Fruit fly (Drosophila melanogaster): Measurements from ENCODE around the gene CG5281.

The CG5281 gene

DNA sequence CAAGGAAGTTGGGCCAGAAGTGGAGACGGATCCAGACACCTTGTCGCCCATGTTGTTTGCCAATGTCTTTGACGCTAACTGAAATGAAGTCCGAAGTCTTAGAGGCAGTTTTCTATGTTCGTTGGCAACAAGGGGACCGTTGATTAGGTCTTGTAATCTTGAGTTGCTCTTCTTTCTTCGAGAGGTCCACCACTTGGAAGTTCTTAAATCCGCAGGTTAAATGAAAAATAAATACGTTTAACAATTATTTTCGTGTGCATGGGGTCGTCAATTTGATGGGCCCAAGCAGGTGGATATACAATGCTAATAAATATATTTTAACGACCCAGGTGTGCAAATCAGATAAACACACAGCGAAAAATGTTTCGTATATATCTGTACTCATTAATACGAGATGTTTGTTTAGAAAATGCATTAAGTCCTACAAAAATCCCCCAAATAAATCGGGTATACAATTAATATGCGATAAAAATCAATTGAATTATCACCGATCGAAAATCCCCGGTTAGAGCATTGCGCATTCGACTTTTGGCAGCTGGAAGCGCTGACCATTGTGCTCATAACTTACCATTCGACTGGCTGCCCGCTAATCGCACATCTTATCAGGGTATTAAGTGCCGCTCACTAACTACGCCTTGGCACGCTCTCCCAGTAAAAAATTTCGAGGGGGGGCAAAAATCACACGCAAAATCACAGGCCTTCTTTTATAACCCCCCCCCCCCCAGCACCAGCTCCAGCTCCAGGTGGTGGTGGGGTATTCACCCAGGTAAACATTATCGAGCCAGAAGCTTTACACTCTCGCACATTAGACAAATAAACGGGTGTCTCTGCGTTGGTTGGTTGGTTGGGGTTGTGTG is 25.1 kb downstream of the CG5281 start, which contains the start of gene PGRP-LB (continued):
- TF ChIP-seq MBD-R2 (GFP tag; IDR thresholded peaks at IDR 0.05) (0 out of 2 replicates have a peak, but pooled peaks have one; percentile 13), tll (GFP tag; optimal IDR thresholded peaks at IDR 0.05) (no peak), HLH54F (GFP tag; optimal IDR thresholded peaks at IDR 0.05) (no peak), Dbx (GFP tag; IDR thresholded peaks at IDR 0.05) (0 out of 3 replicates have a peak, but pooled peaks have one; percentile 50), jing (GFP tag; optimal IDR thresholded peaks at IDR 0.05) (no peak), CG18764 (GFP tag; optimal IDR thresholded peaks at IDR 0.05) (no peak), Lhr (GFP tag; optimal IDR thresholded peaks at IDR 0.05) (no peak), amos (GFP tag; IDR thresholded peaks at IDR 0.05; ENCODE audit: partially characterized antibody) (no peak), Nf-YA (GFP tag; IDR thresholded peaks at IDR 0.05) (no peak), CG17361 (GFP tag; IDR thresholded peaks at IDR 0.05) (peak; percentile 36; the same call in 1 of the 3 replicates), Atf-2 (GFP tag; optimal IDR thresholded peaks at IDR 0.05) (no peak), so (GFP tag; IDR thresholded peaks at IDR 0.05) (no peak), tup (GFP tag; optimal IDR thresholded peaks at IDR 0.05) (no peak), CG7556 (GFP tag; optimal IDR thresholded peaks at IDR 0.05) (peak; percentile 27), CG14014 (GFP tag; IDR thresholded peaks at IDR 0.05) (no peak), Scr (GFP tag; IDR thresholded peaks at IDR 0.05; ENCODE audit: partially characterized antibody) (no peak), nerfin-2 (GFP tag; IDR thresholded peaks at IDR 0.05; ENCODE audit: partially characterized antibody) (no peak), CG9437 (GFP tag; optimal IDR thresholded peaks at IDR 0.05) (peak; percentile 7), CG7963 (GFP tag; IDR thresholded peaks at IDR 0.05; ENCODE audit: partially characterized antibody) (no peak), CG30403 (GFP tag; optimal IDR thresholded peaks at IDR 0.05) (peak; percentile 12), lab (GFP tag; optimal IDR thresholded peaks at IDR 0.05) (peak; percentile 32), ab (GFP tag; optimal IDR thresholded peaks at IDR 0.05) (no peak), slou (GFP tag; optimal IDR thresholded peaks at IDR 0.05) (no peak), pho (GFP tag; optimal IDR thresholded peaks at IDR 0.05) (peak; percentile 21), Sox100B (GFP tag; optimal IDR thresholded peaks at IDR 0.05) (no peak), Mad (GFP tag; optimal IDR thresholded peaks at IDR 0.05) (no peak), CG12769 (tag; optimal IDR thresholded peaks at IDR 0.05) (peak; percentile 67), sens-2 (GFP tag; IDR thresholded peaks at IDR 0.05) (peak; percentile 84), CG15696 (tag; optimal IDR thresholded peaks at IDR 0.05) (no peak), CG17568 (GFP tag; optimal IDR thresholded peaks at IDR 0.05) (no peak), Fer3 (tag; optimal IDR thresholded peaks at IDR 0.05) (no peak), lmd (GFP tag; IDR thresholded peaks at IDR 0.05) (0 out of 2 replicates have a peak, but pooled peaks have one; percentile 8), YL-1 (GFP tag; optimal IDR thresholded peaks at IDR 0.05) (no peak), CG13424 (tag; optimal IDR thresholded peaks at IDR 0.05) (peak; percentile 14), ranshi (GFP tag; IDR thresholded peaks at IDR 0.05) (no peak), CG12659 (GFP tag; optimal IDR thresholded peaks at IDR 0.05) (peak; percentile 31), E2f1 (GFP tag; IDR thresholded peaks at IDR 0.05) (0 out of 2 replicates have a peak, but pooled peaks have one; percentile 22), hbn (GFP tag; IDR thresholded peaks at IDR 0.05; ENCODE audit: partially characterized antibody) (no peak), Doc3 (GFP tag; IDR thresholded peaks at IDR 0.05; ENCODE audit: partially characterized antibody) (no peak), CG9932 (GFP tag; IDR thresholded peaks at IDR 0.05) (peak; percentile 35; the same call in 1 of the 2 replicates), HLH4C (GFP tag; IDR thresholded peaks at IDR 0.05; ENCODE audit: partially characterized antibody) (no peak), CG12236 (GFP tag; optimal IDR thresholded peaks at IDR 0.05) (no peak), CG17385 (GFP tag; optimal IDR thresholded peaks at IDR 0.05) (peak; percentile 11), zfh1 (GFP tag; IDR thresholded peaks at IDR 0.05) (no peak), cwo (GFP tag; optimal IDR thresholded peaks at IDR 0.05) (peak; percentile 39), kah (GFP tag; optimal IDR thresholded peaks at IDR 0.05) (no peak), CG3281 (GFP tag; optimal IDR thresholded peaks at IDR 0.05) (peak; percentile 22)

Data from whole organism, embryonic.